Worm (Caenorhabditis elegans): ENCODE results near the gene cebp-1.
A peak's percentile ranks its signal among the peaks of the same experiment; 100 is the strongest.

cebp-1 gene

ce11 chrX:1445696-1446095, 8.0 kb downstream of the cebp-1 start:
- TF ChIP-seq unc-62 (GFP tag; optimal IDR thresholded peaks at IDR 0.05) (no peak), ccch-3 (GFP tag; optimal IDR thresholded peaks at IDR 0.05) (no peak), K11D2.4 (GFP tag; IDR thresholded peaks at IDR 0.05) (peak; percentile 26; the same call in 1 of the 2 replicates), ama-1 (optimal IDR thresholded peaks at IDR 0.05) (peak; percentile 76), ama-1 (GFP tag; optimal IDR thresholded peaks at IDR 0.05) (no peak), Y53F4B.3 (GFP tag; IDR thresholded peaks at IDR 0.05) (no peak), ZK185.1 (tag; optimal IDR thresholded peaks at IDR 0.05; ENCODE audit: poor library complexity, severe bottlenecking) (peak; percentile 44), aptf-3 (GFP tag; IDR thresholded peaks at IDR 0.05) (no peak), madf-10 (tag; optimal IDR thresholded peaks at IDR 0.05) (peak; percentile 25), pha-4 (tag; optimal IDR thresholded peaks at IDR 0.05) (no peak), pbrm-1 (GFP tag; IDR thresholded peaks at IDR 0.05) (peak; percentile 31; the same call in 1 of the 2 replicates), attf-3 (GFP tag; conservative IDR thresholded peaks at IDR 0.05) (no peak), sea-2 (GFP tag; IDR thresholded peaks at IDR 0.05) (no peak), sdz-38 (tag; optimal IDR thresholded peaks at IDR 0.05) (no peak), tlf-1 (GFP tag; optimal IDR thresholded peaks at IDR 0.05) (peak; percentile 33), F10E7.11 (tag; optimal IDR thresholded peaks at IDR 0.05) (no peak), hmg-1.2 (GFP tag; IDR thresholded peaks at IDR 0.05) (peak; percentile 25; the same call in 1 of the 2 replicates), C17E4.6 (GFP tag; IDR thresholded peaks at IDR 0.05) (no peak), efl-1 (GFP tag; optimal IDR thresholded peaks at IDR 0.05) (no peak), Y56A3A.18 (GFP tag; IDR thresholded peaks at IDR 0.05) (no peak), rec-8 (tag; optimal IDR thresholded peaks at IDR 0.05) (no peak), lag-1 (GFP tag; IDR thresholded peaks at IDR 0.05) (0 out of 2 replicates have a peak, but pooled peaks have one; percentile 11), Y95B8A.8 (GFP tag; IDR thresholded peaks at IDR 0.05) (no peak), dox-1 (GFP tag; IDR thresholded peaks at IDR 0.05) (0 out of 2 replicates have a peak, but pooled peaks have one; percentile 16), lin-40 (tag; optimal IDR thresholded peaks at IDR 0.05) (peak; percentile 22), mel-28 (tag; optimal IDR thresholded peaks at IDR 0.05; ENCODE audit: borderline replicate concordance) (no peak), repo-1 (tag; optimal IDR thresholded peaks at IDR 0.05) (peak; percentile 17), lin-54 (GFP tag; optimal IDR thresholded peaks at IDR 0.05) (peak; percentile 13), B0336.3 (GFP tag; IDR thresholded peaks at IDR 0.05) (peak; percentile 36; the same call in 1 of the 2 replicates), nhr-80 (tag; optimal IDR thresholded peaks at IDR 0.05) (no peak), nfyb-1 (GFP tag; IDR thresholded peaks at IDR 0.05) (peak; percentile 62; the same call in 1 of the 2 replicates), hmg-20 (GFP tag; IDR thresholded peaks at IDR 0.05) (0 out of 2 replicates have a peak, but pooled peaks have one; percentile 36), madf-8 (GFP tag; conservative IDR thresholded peaks at IDR 0.05) (no peak)

ce11 chrX:1443556-1444243, 10.0 kb downstream of the cebp-1 start:
- no peak for TF ChIP-seq pbrm-1 (GFP tag; IDR thresholded peaks at IDR 0.05)
- no peak for TF ChIP-seq attf-3 (GFP tag; conservative IDR thresholded peaks at IDR 0.05)
- no peak for TF ChIP-seq D2030.7 (GFP tag; IDR thresholded peaks at IDR 0.05)
- peak; percentile 41 for TF ChIP-seq lin-40 (tag; optimal IDR thresholded peaks at IDR 0.05)
- TF ChIP-seq ztf-25 (GFP tag; IDR thresholded peaks at IDR 0.05): no peak
- TF ChIP-seq ztf-28 (GFP tag; IDR thresholded peaks at IDR 0.05): no peak
- TF ChIP-seq lin-35 (GFP tag; optimal IDR thresholded peaks at IDR 0.05): peak in 1 of 3 experiments; percentile 53
- TF ChIP-seq lin-54 (GFP tag; optimal IDR thresholded peaks at IDR 0.05): no peak
- TF ChIP-seq hmg-1.2 (GFP tag; IDR thresholded peaks at IDR 0.05): 0 out of 2 replicates have a peak, but pooled peaks have one; percentile 9
